Fruit fly (Drosophila melanogaster) whole organism, embryonic: ENCODE data around the gene CG8042.

Experiments
- Adf1 ChIP-seq: fragments of 200-800 bp; sonication (Bioruptor generic); IDR thresholded peaks from 2 replicates; pipeline ENCODE4 v1.3.6; 2022; ENCODE audit warnings: missing biosample characterization, missing genetic modification characterization
- CG10274 ChIP-seq: fragments of 200-800 bp; sonication (Bioruptor generic); optimal IDR thresholded peaks from 3 replicates; lab custom pipeline; 2017; ENCODE audit warnings: missing biosample characterization, mild to moderate bottlenecking, missing genetic modification characterization
- CG10462 ChIP-seq: fragments of 200-800 bp; sonication (Bioruptor generic); optimal IDR thresholded peaks from 2 replicates; lab custom pipeline; 2016; ENCODE audit warnings: missing biosample characterization, missing genetic modification characterization
- CG11504 ChIP-seq: fragments of 200-800 bp; sonication (Bioruptor generic); optimal IDR thresholded peaks from 3 replicates; lab custom pipeline; 2019; ENCODE audit warnings: missing biosample characterization, mild to moderate bottlenecking, missing genetic modification characterization, moderate library complexity
- CG11696 ChIP-seq: fragments of 200-800 bp; sonication (Bioruptor generic); IDR thresholded peaks from 2 replicates; pipeline ENCODE4 v1.3.6; 2022; ENCODE audit warnings: missing biosample characterization, missing genetic modification characterization
- CG12219 ChIP-seq: fragments of 200-800 bp; sonication (Bioruptor generic); optimal IDR thresholded peaks from 3 replicates; lab custom pipeline; 2018; ENCODE audit warnings: missing biosample characterization, mild to moderate bottlenecking, missing genetic modification characterization
- CG13775 ChIP-seq: fragments of 200-800 bp; sonication (Bioruptor generic); optimal IDR thresholded peaks from 3 replicates; lab custom pipeline; 2017; ENCODE audit warnings: missing biosample characterization, mild to moderate bottlenecking, missing genetic modification characterization
- CG13894 ChIP-seq: fragments of 200-800 bp; sonication (Bioruptor generic); optimal IDR thresholded peaks from 3 replicates; lab custom pipeline; 2018; ENCODE audit warnings: missing biosample characterization, mild to moderate bottlenecking, missing genetic modification characterization, moderate library complexity
- CG14710 ChIP-seq: fragments of 200-800 bp; sonication (Bioruptor generic); optimal IDR thresholded peaks from 3 replicates; lab custom pipeline; 2019; ENCODE audit warnings: missing biosample characterization, mild to moderate bottlenecking, missing genetic modification characterization, moderate library complexity
- CG16815 ChIP-seq: fragments of 200-800 bp; sonication (Bioruptor generic); optimal IDR thresholded peaks from 3 replicates; lab custom pipeline; 2017; ENCODE audit warnings: missing biosample characterization, mild to moderate bottlenecking, missing genetic modification characterization
- CG17385 ChIP-seq: fragments of 200-800 bp; sonication (Bioruptor generic); optimal IDR thresholded peaks from 3 replicates; lab custom pipeline; 2018; ENCODE audit warnings: missing biosample characterization, mild to moderate bottlenecking, missing genetic modification characterization
- CG1832 ChIP-seq: fragments of 200-800 bp; sonication (Bioruptor generic); optimal IDR thresholded peaks from 2 replicates; lab custom pipeline; 2017; ENCODE audit warnings: missing biosample characterization, mild to moderate bottlenecking, missing genetic modification characterization, inconsistent platforms
- CG2199 ChIP-seq: fragments of 200-800 bp; sonication (Bioruptor generic); IDR thresholded peaks from 3 replicates; pipeline ENCODE4 v1.3.6; 2022; ENCODE audit warnings: missing biosample characterization, missing genetic modification characterization
- CG43689 ChIP-seq: fragments of 200-800 bp; sonication (Bioruptor generic); IDR thresholded peaks from 2 replicates; pipeline ENCODE4 v1.3.6; 2022; ENCODE audit warnings: missing biosample characterization, missing genetic modification characterization
- CG4404 ChIP-seq: fragments of 200-800 bp; sonication (Bioruptor generic); IDR thresholded peaks from 2 replicates; pipeline ENCODE4 v1.3.6; 2022; ENCODE audit warnings: missing biosample characterization, missing genetic modification characterization
- CG4707 ChIP-seq: fragments of 200-800 bp; sonication (Bioruptor generic); optimal IDR thresholded peaks from 2 replicates; lab custom pipeline; 2018; ENCODE audit warnings: missing biosample characterization, mild to moderate bottlenecking, missing genetic modification characterization, moderate library complexity
- CG6654 ChIP-seq: fragments of 200-800 bp; sonication (Bioruptor generic); optimal IDR thresholded peaks from 2 replicates; lab custom pipeline; 2017; ENCODE audit warnings: missing biosample characterization, mild to moderate bottlenecking, missing genetic modification characterization
- CG6854 ChIP-seq: fragments of 200-800 bp; sonication (Bioruptor generic); optimal IDR thresholded peaks from 3 replicates; lab custom pipeline; 2017; ENCODE audit warnings: missing biosample characterization, mild to moderate bottlenecking, missing genetic modification characterization
- CG7372 ChIP-seq: fragments of 200-800 bp; sonication (Bioruptor generic); IDR thresholded peaks from 2 replicates; pipeline ENCODE4 v1.3.6; 2022; ENCODE audit warnings: missing biosample characterization, missing genetic modification characterization
- CG8281 ChIP-seq: fragments of 200-800 bp; sonication (Bioruptor generic); optimal IDR thresholded peaks from 2 replicates; lab custom pipeline; 2018; ENCODE audit warnings: missing biosample characterization, mild to moderate bottlenecking, missing genetic modification characterization, moderate library complexity
- Dad ChIP-seq: fragments of 200-800 bp; sonication (Bioruptor generic); optimal IDR thresholded peaks from 3 replicates; lab custom pipeline; 2016; ENCODE audit warnings: missing biosample characterization, missing genetic modification characterization
- Doc2 ChIP-seq: fragments of 200-800 bp; sonication (Bioruptor generic); IDR thresholded peaks from 2 replicates; pipeline ENCODE4 v1.3.6; 2022; ENCODE audit warnings: missing biosample characterization, missing genetic modification characterization
- Ets65A ChIP-seq: fragments of 200-800 bp; sonication (Bioruptor generic); peaks from one replicate; lab custom pipeline; 2016; ENCODE audit warnings: missing biosample characterization, missing genetic modification characterization
- Ets97D ChIP-seq: fragments of 200-800 bp; sonication (Bioruptor generic); optimal IDR thresholded peaks from 3 replicates; lab custom pipeline; 2016; ENCODE audit warnings: missing biosample characterization, missing genetic modification characterization
- Gsc ChIP-seq: fragments of 200-800 bp; sonication (Bioruptor generic); IDR thresholded peaks from 2 replicates; pipeline ENCODE4 v1.3.6; 2022; ENCODE audit warnings: missing biosample characterization, missing genetic modification characterization
- Hand ChIP-seq: fragments of 200-800 bp; sonication (Bioruptor generic); optimal IDR thresholded peaks from 2 replicates; lab custom pipeline; 2017; ENCODE audit warnings: mild to moderate bottlenecking, missing biosample characterization, missing genetic modification reagents, missing genetic modification characterization
- Lim3 ChIP-seq: fragments of 200-800 bp; sonication (Bioruptor generic); IDR thresholded peaks from 2 replicates; pipeline ENCODE4 v1.3.6; 2022; ENCODE audit warnings: missing biosample characterization, missing genetic modification characterization
- NK7.1 ChIP-seq: fragments of 200-800 bp; sonication (Bioruptor generic); optimal IDR thresholded peaks from 3 replicates; lab custom pipeline; 2016; ENCODE audit warnings: missing biosample characterization, missing genetic modification characterization
- Rfx ChIP-seq: fragments of 200-800 bp; sonication (Bioruptor generic); IDR thresholded peaks from 2 replicates; pipeline ENCODE4 v1.3.6; 2022; ENCODE audit warnings: missing biosample characterization, missing genetic modification characterization
- Six4 ChIP-seq: fragments of 200-800 bp; sonication (Bioruptor generic); optimal IDR thresholded peaks from 2 replicates; lab custom pipeline; 2016; ENCODE audit warnings: missing biosample characterization, missing genetic modification characterization
- Spps ChIP-seq: fragments of 200-800 bp; sonication (Bioruptor generic); optimal IDR thresholded peaks from 2 replicates; lab custom pipeline; 2018; ENCODE audit warnings: missing biosample characterization, mild to moderate bottlenecking, missing genetic modification characterization
- Sry-β ChIP-seq: fragments of 200-800 bp; sonication (Bioruptor generic); optimal IDR thresholded peaks from 2 replicates; lab custom pipeline; 2018; ENCODE audit warnings: missing biosample characterization, mild to moderate bottlenecking, missing genetic modification characterization, moderate library complexity
- Tbp ChIP-seq: fragments of >200 bp; optimal IDR thresholded peaks from 2 replicates; lab custom pipeline; 2018; ENCODE audit warnings: missing biosample characterization, missing genetic modification characterization
- Xbp1 ChIP-seq: fragments of 200-800 bp; sonication (Bioruptor generic); optimal IDR thresholded peaks from 3 replicates; lab custom pipeline; 2016; ENCODE audit warnings: missing biosample characterization, mild to moderate bottlenecking, missing genetic modification characterization
- ara ChIP-seq: fragments of 200-800 bp; sonication (Bioruptor generic); IDR thresholded peaks from 2 replicates; pipeline ENCODE4 v1.3.6; 2022; ENCODE audit warnings: missing biosample characterization, missing genetic modification characterization
- danr ChIP-seq: fragments of 200-800 bp; sonication (Bioruptor generic); IDR thresholded peaks from 2 replicates; pipeline ENCODE4 v1.3.6; 2022; ENCODE audit warnings: missing biosample characterization, missing genetic modification characterization
- dmrt99B ChIP-seq: fragments of 200-800 bp; sonication (Bioruptor generic); optimal IDR thresholded peaks from 2 replicates; lab custom pipeline; 2018; ENCODE audit warnings: missing biosample characterization, mild to moderate bottlenecking, missing genetic modification characterization, moderate library complexity
- ems ChIP-seq: fragments of 200-800 bp; sonication (Bioruptor generic); optimal IDR thresholded peaks from 3 replicates; lab custom pipeline; 2016; ENCODE audit warnings: missing biosample characterization, missing genetic modification characterization
- en ChIP-seq: fragments of 200-800 bp; sonication (Bioruptor generic); optimal IDR thresholded peaks from 2 replicates; lab custom pipeline; 2016; ENCODE audit warnings: missing biosample characterization, missing genetic modification characterization
- grn ChIP-seq: fragments of 200-800 bp; sonication (Bioruptor generic); optimal IDR thresholded peaks from 3 replicates; lab custom pipeline; 2017; ENCODE audit warnings: missing biosample characterization, missing genetic modification characterization
- kni ChIP-seq: fragments of 200-800 bp; sonication (Bioruptor generic); optimal IDR thresholded peaks from 3 replicates; lab custom pipeline; 2017; ENCODE audit warnings: mild to moderate bottlenecking, missing biosample characterization, missing genetic modification reagents, missing genetic modification characterization
- mam ChIP-seq: fragments of 200-800 bp; sonication (Bioruptor generic); optimal IDR thresholded peaks from 3 replicates; lab custom pipeline; 2016; ENCODE audit warnings: missing biosample characterization, missing genetic modification characterization
- nau ChIP-seq: fragments of 200-800 bp; sonication (Bioruptor generic); optimal IDR thresholded peaks from 3 replicates; lab custom pipeline; 2017; ENCODE audit warnings: missing biosample characterization, mild to moderate bottlenecking, missing genetic modification characterization, missing genetic modification reagents
- nerfin-2 ChIP-seq: fragments of 200-800 bp; sonication (Bioruptor generic); IDR thresholded peaks from 2 replicates; pipeline ENCODE4 v1.3.6; 2022; ENCODE audit warnings: missing biosample characterization, missing genetic modification characterization; ENCODE audit not compliant: partially characterized antibody
- oc ChIP-seq: fragments of 200-800 bp; sonication (Bioruptor generic); optimal IDR thresholded peaks from 2 replicates; lab custom pipeline; 2018; ENCODE audit warnings: missing biosample characterization, mild to moderate bottlenecking, missing genetic modification characterization, moderate library complexity
- sc ChIP-seq, 3 experiments: fragments of >200 bp in 2 of 3; fragments of 200-800 bp in 1 of 3; sonication (Bioruptor generic) in 1 of 3; optimal IDR thresholded peaks; 2 replicates in 2 of 3; 3 replicates in 1 of 3; lab custom pipeline; 2017; ENCODE audit warnings: mild to moderate bottlenecking in 1 of 3, missing biosample characterization in 1 of 3, missing genetic modification characterization in 1 of 3, missing genetic modification reagents in 1 of 3
- sd ChIP-seq: fragments of 200-800 bp; sonication (Bioruptor generic); optimal IDR thresholded peaks from 3 replicates; lab custom pipeline; 2018; ENCODE audit warnings: missing biosample characterization, mild to moderate bottlenecking, missing genetic modification characterization, moderate library complexity
- slbo ChIP-seq: fragments of 200-800 bp; sonication (Bioruptor generic); IDR thresholded peaks from 2 replicates; pipeline ENCODE4 v1.3.6; 2022; ENCODE audit warnings: missing biosample characterization, missing genetic modification characterization
- so ChIP-seq: fragments of 200-800 bp; sonication (Bioruptor generic); IDR thresholded peaks from 3 replicates; pipeline ENCODE4 v1.3.6; 2022; ENCODE audit warnings: missing biosample characterization, missing genetic modification characterization
- sqz ChIP-seq: fragments of 200-800 bp; sonication (Bioruptor generic); optimal IDR thresholded peaks from 3 replicates; lab custom pipeline; 2018; ENCODE audit warnings: missing biosample characterization, mild to moderate bottlenecking, missing genetic modification characterization
- tgo ChIP-seq: fragments of 200-800 bp; sonication (Bioruptor generic); IDR thresholded peaks from 3 replicates; pipeline ENCODE4 v1.3.6; 2022; ENCODE audit warnings: missing biosample characterization, missing genetic modification characterization
- vvl ChIP-seq: fragments of 200-800 bp; sonication (Bioruptor generic); IDR thresholded peaks from 2 replicates; pipeline ENCODE4 v1.3.6; 2022; ENCODE audit warnings: missing biosample characterization, missing genetic modification characterization
- yki ChIP-seq: fragments of >200 bp; optimal IDR thresholded peaks from 3 replicates; lab custom pipeline; 2018

Gene CG8042

dm6 chr3L:7958083-7958482, 16.7 kb downstream of the CG8042 start (continued):
- TF ChIP-seq grn (no peak), nau (GFP tag; lab: Kevin White, UChicago) (no peak), Dad (GFP tag; lab: Kevin White, UChicago) (no peak), Doc2 (GFP tag; lab: Robert Waterston, UW) (no peak), NK7.1 (GFP tag; lab: Kevin White, UChicago) (no peak), CG13775 (GFP tag; lab: Kevin White, UChicago) (no peak), Hand (no peak), Six4 (no peak), Rfx (GFP tag; lab: Robert Waterston, UW) (no peak), CG8281 (tag; lab: Kevin White, UChicago) (no peak), CG2199 (GFP tag; lab: Robert Waterston, UW) (no peak), yki (no peak), so (GFP tag; lab: Robert Waterston, UW) (no peak), en (no peak), Gsc (GFP tag; lab: Robert Waterston, UW) (no peak), CG4404 (no peak), tgo (GFP tag; lab: Robert Waterston, UW) (no peak), CG11504 (peak; percentile 29), Sry-β (GFP tag; lab: Kevin White, UChicago) (no peak), kni (GFP tag; lab: Kevin White, UChicago) (no peak), sd (tag; lab: Kevin White, UChicago) (no peak), Adf1 (GFP tag; lab: Robert Waterston, UW) (no peak), CG13894 (no peak), CG1832 (no peak), dmrt99B (tag; lab: Kevin White, UChicago) (peak; percentile 16), Ets97D (GFP tag; lab: Kevin White, UChicago) (no peak), Spps (no peak), ara (GFP tag; lab: Robert Waterston, UW) (no peak), oc (tag; lab: Kevin White, UChicago) (no peak), Ets65A (GFP tag; lab: Kevin White, UChicago) (no peak), CG14710 (peak; percentile 4), sc (optimal IDR thresholded peaks at IDR 0.05; lab: Kevin White, UChicago) (no peak), sc (GFP tag; optimal IDR thresholded peaks at IDR 0.05; lab: Kevin White, UChicago) (no peak), ems (no peak), Xbp1 (GFP tag; lab: Kevin White, UChicago) (peak; percentile 15), CG43689 (GFP tag; lab: Robert Waterston, UW) (no peak), danr (GFP tag; lab: Robert Waterston, UW) (no peak), vvl (GFP tag; lab: Robert Waterston, UW) (peak; percentile 39; the same call in 1 of the 2 replicates), CG11696 (GFP tag; lab: Robert Waterston, UW) (no peak), CG4707 (GFP tag; lab: Kevin White, UChicago) (no peak), CG7372 (GFP tag; lab: Robert Waterston, UW) (no peak), nerfin-2 (GFP tag; lab: Robert Waterston, UW) (no peak), sqz (GFP tag; lab: Kevin White, UChicago) (no peak), CG6854 (no peak), CG6654 (no peak), slbo (GFP tag; lab: Robert Waterston, UW) (no peak; the same call in 1 of the 2 replicates), CG16815 (GFP tag; lab: Kevin White, UChicago) (no peak), mam (GFP tag; lab: Kevin White, UChicago) (no peak), CG10274 (GFP tag; lab: Kevin White, UChicago) (no peak), CG17385 (peak; percentile 16), Lim3 (GFP tag; lab: Robert Waterston, UW) (no peak), CG12219 (GFP tag; lab: Kevin White, UChicago) (no peak), Tbp (GFP tag; lab: Kevin White, UChicago) (no peak), CG10462 (GFP tag; lab: Kevin White, UChicago) (no peak)
